Worm (Caenorhabditis elegans) whole organism, L4/young adult: ENCODE measurements around the gene grsp-3.

Experiments used
- W03F9.2 ChIP-seq: fragments of 150-350 bp; optimal IDR thresholded peaks from 2 replicates; lab custom pipeline; 2014; ENCODE audit warnings: missing biosample characterization, missing genetic modification characterization
- dao-5 ChIP-seq: sonication (generic microtip); optimal IDR thresholded peaks from 2 replicates; lab custom pipeline; 2016; ENCODE audit warnings: missing genotype, missing genetic modification characterization, moderate library complexity, missing compliant biosample characterization
- him-1 ChIP-seq: sonication (generic microtip); optimal IDR thresholded peaks from 2 replicates; lab custom pipeline; 2016; ENCODE audit warnings: missing genotype, missing genetic modification reagents, missing genetic modification characterization, missing compliant biosample characterization

DNA sequence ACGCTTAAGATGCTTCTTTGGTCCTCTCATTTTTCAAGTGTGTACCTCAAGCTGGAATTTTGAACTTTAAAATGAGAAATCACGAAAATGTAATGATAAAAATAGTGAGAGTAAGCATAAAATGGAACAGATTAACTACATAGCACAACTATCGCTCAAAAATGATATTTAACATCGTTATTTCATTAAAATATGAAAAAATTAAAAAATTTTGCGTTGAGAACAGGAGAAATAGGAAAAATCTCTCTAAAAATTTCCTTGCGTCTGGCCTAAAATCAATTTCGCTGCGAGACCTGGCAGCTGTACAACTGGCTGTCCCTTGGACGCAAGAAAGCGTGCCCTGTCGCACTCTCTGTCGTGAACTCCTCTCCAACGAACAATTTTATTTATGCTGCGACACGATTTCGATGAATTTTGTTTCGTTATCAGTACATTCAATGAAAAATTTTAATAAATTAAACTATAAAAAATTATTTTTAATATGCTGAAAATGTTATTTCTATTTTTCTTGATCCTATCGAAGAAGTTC, 47.0 kb downstream of the grsp-3 start, which contains the start of gene rps-4:
- TF ChIP-seq him-1 (tag; lab: Kevin White, UChicago): peak; percentile 56
- TF ChIP-seq dao-5: no peak
- TF ChIP-seq W03F9.2 (tag; lab: Kevin White, UChicago): peak; percentile 97
